Worm (Caenorhabditis elegans) whole organism, L1 larva: ENCODE results near the gene F56C3.4.

Experiments
- C16A3.4 ChIP-seq: fragments of 150-350 bp; optimal IDR thresholded peaks from 2 replicates; lab custom pipeline; 2014; ENCODE audit warnings: missing biosample characterization, missing genetic modification characterization
- aha-1 ChIP-seq: fragments of 150-350 bp; optimal IDR thresholded peaks from 2 replicates; lab custom pipeline; 2014; ENCODE audit warnings: missing biosample characterization, missing genetic modification characterization
- ceh-63 ChIP-seq: fragments of 200-800 bp; sonication (Bioruptor generic); optimal IDR thresholded peaks from 2 replicates; lab custom pipeline; 2018; ENCODE audit warnings: mild to moderate bottlenecking, missing genetic modification characterization, missing compliant biosample characterization
- ceh-8 ChIP-seq: fragments of 200-800 bp; sonication (Bioruptor generic); optimal IDR thresholded peaks from 2 replicates; lab custom pipeline; 2018; ENCODE audit warnings: mild to moderate bottlenecking, missing genetic modification characterization, moderate library complexity, missing compliant biosample characterization
- ces-1 ChIP-seq: fragments of 150-350 bp; optimal IDR thresholded peaks from 2 replicates; lab custom pipeline; 2014; ENCODE audit warnings: missing biosample characterization, missing genetic modification reagents, missing genetic modification characterization
- dpl-1 ChIP-seq, 3 experiments: fragments of 150-350 bp in 2 of 3; sonication (generic microtip) in 1 of 3; optimal IDR thresholded peaks; 2 replicates each; lab custom pipeline; 2014 to 2017; ENCODE audit warnings: missing biosample characterization in 3 of 3, missing genetic modification characterization in 3 of 3, missing genetic modification reagents in 3 of 3
- efl-3 ChIP-seq: fragments of 200-800 bp; sonication (Bioruptor generic); optimal IDR thresholded peaks from 2 replicates; lab custom pipeline; 2018; ENCODE audit warnings: mild to moderate bottlenecking, missing genetic modification characterization, missing compliant biosample characterization
- egl-13 ChIP-seq: sonication (generic microtip); optimal IDR thresholded peaks from 2 replicates; lab custom pipeline; 2016; ENCODE audit warnings: missing genotype, missing genetic modification reagents, missing genetic modification characterization, missing compliant biosample characterization
- egl-27 ChIP-seq, 2 experiments: fragments of 150-350 bp in 1 of 2; sonication (generic microtip); optimal IDR thresholded peaks; 3 replicates each; lab custom pipeline; 2017 to 2018; ENCODE audit warnings: missing biosample characterization in 2 of 2, missing genetic modification characterization in 2 of 2, missing genetic modification reagents in 2 of 2
- fkh-8 ChIP-seq: sonication (generic microtip); optimal IDR thresholded peaks from 2 replicates; lab custom pipeline; 2016; ENCODE audit warnings: mild to moderate bottlenecking, missing genetic modification characterization, missing compliant biosample characterization
- isw-1 ChIP-seq: fragments of 200-800 bp; sonication (Bioruptor generic); IDR thresholded peaks from 2 replicates; pipeline ENCODE4 v1.3.6; 2022; ENCODE audit warnings: missing genetic modification characterization, missing compliant biosample characterization
- lin-13 ChIP-seq: fragments of 150-350 bp; optimal IDR thresholded peaks from 2 replicates; lab custom pipeline; 2014; ENCODE audit warnings: missing biosample characterization, missing genetic modification reagents, missing genetic modification characterization
- lin-35 ChIP-seq, 2 experiments: fragments of 150-350 bp; optimal IDR thresholded peaks; 2 replicates each; lab custom pipeline; 2014; ENCODE audit warnings: missing biosample characterization in 2 of 2, missing genetic modification characterization in 2 of 2, missing genetic modification reagents in 2 of 2
- lin-39 ChIP-seq: fragments of 150-350 bp; optimal IDR thresholded peaks from 2 replicates; lab custom pipeline; 2014; ENCODE audit warnings: missing biosample characterization, missing genetic modification reagents, missing genetic modification characterization
- mdl-1 ChIP-seq, 2 experiments: fragments of 150-350 bp; optimal IDR thresholded peaks; 2 replicates each; lab custom pipeline; 2014 to 2017; ENCODE audit warnings: missing biosample characterization in 2 of 2, missing genetic modification characterization in 2 of 2, inconsistent platforms in 1 of 2
- mef-2 ChIP-seq: fragments of 150-350 bp; optimal IDR thresholded peaks from 2 replicates; lab custom pipeline; 2014; ENCODE audit warnings: missing biosample characterization, missing genetic modification characterization
- mep-1 ChIP-seq: fragments of 150-350 bp; optimal IDR thresholded peaks from 2 replicates; lab custom pipeline; 2014; ENCODE audit warnings: missing biosample characterization, missing genetic modification characterization
- nhr-20 ChIP-seq: sonication (generic microtip); optimal IDR thresholded peaks from 2 replicates; lab custom pipeline; 2016; ENCODE audit warnings: mild to moderate bottlenecking, missing genetic modification characterization, missing compliant biosample characterization
- nhr-237 ChIP-seq: fragments of 150-350 bp; optimal IDR thresholded peaks from 2 replicates; lab custom pipeline; 2014; ENCODE audit warnings: missing biosample characterization, missing genetic modification characterization
- nhr-28 ChIP-seq: fragments of 150-350 bp; optimal IDR thresholded peaks from 2 replicates; lab custom pipeline; 2014; ENCODE audit warnings: missing biosample characterization, missing genetic modification characterization
- nhr-76 ChIP-seq: sonication (generic microtip); optimal IDR thresholded peaks from 2 replicates; lab custom pipeline; 2017; ENCODE audit warnings: missing biosample characterization, missing genetic modification characterization
- nhr-77 ChIP-seq: fragments of 150-350 bp; optimal IDR thresholded peaks from 2 replicates; lab custom pipeline; 2014; ENCODE audit warnings: missing biosample characterization, missing genetic modification characterization
- pax-3 ChIP-seq: fragments of 200-800 bp; sonication (Bioruptor generic); optimal IDR thresholded peaks from 2 replicates; lab custom pipeline; 2018; ENCODE audit warnings: mild to moderate bottlenecking, missing genetic modification characterization, moderate library complexity, missing compliant biosample characterization
- rnt-1 ChIP-seq: sonication (generic microtip); optimal IDR thresholded peaks from 2 replicates; lab custom pipeline; 2016; ENCODE audit warnings: mild to moderate bottlenecking, missing genetic modification characterization, moderate library complexity, missing compliant biosample characterization
- skn-1 ChIP-seq: fragments of 150-350 bp; optimal IDR thresholded peaks from 2 replicates; lab custom pipeline; 2014; ENCODE audit warnings: missing biosample characterization, missing genetic modification characterization
- snpc-4 ChIP-seq: fragments of 150-350 bp; optimal IDR thresholded peaks from 2 replicates; lab custom pipeline; 2014; ENCODE audit warnings: missing biosample characterization, missing genetic modification characterization
- sox-4 ChIP-seq: sonication (generic microtip); optimal IDR thresholded peaks from 2 replicates; lab custom pipeline; 2016; ENCODE audit warnings: missing genetic modification characterization, missing compliant biosample characterization
- tbx-2 ChIP-seq: sonication (generic microtip); optimal IDR thresholded peaks from 2 replicates; lab custom pipeline; 2016; ENCODE audit warnings: missing genetic modification characterization, missing compliant biosample characterization
- tlp-1 ChIP-seq: fragments of 150-350 bp; optimal IDR thresholded peaks from 2 replicates; lab custom pipeline; 2014; ENCODE audit warnings: missing biosample characterization, missing genetic modification characterization
- unc-30 ChIP-seq: sonication (generic microtip); optimal IDR thresholded peaks from 2 replicates; lab custom pipeline; 2017; ENCODE audit warnings: missing biosample characterization, missing genetic modification characterization
- unc-62 ChIP-seq: fragments of 150-350 bp; optimal IDR thresholded peaks from 2 replicates; lab custom pipeline; 2014; ENCODE audit warnings: missing biosample characterization, missing genetic modification reagents, missing genetic modification characterization
- zag-1 ChIP-seq: fragments of 150-350 bp; optimal IDR thresholded peaks from 2 replicates; lab custom pipeline; 2014; ENCODE audit warnings: missing biosample characterization, missing genetic modification characterization
- zip-4 ChIP-seq: fragments of 200-800 bp; sonication (Bioruptor generic); optimal IDR thresholded peaks from 2 replicates; lab custom pipeline; 2018; ENCODE audit warnings: mild to moderate bottlenecking, missing genetic modification characterization, moderate library complexity, missing compliant biosample characterization
- ztf-11 ChIP-seq, 2 experiments: sonication (generic microtip); optimal IDR thresholded peaks; 2 replicates each; lab custom pipeline; 2016 to 2017; ENCODE audit warnings: missing genetic modification characterization in 2 of 2, missing biosample characterization in 1 of 2, missing compliant biosample characterization in 1 of 2

Gene F56C3.4

DNA sequence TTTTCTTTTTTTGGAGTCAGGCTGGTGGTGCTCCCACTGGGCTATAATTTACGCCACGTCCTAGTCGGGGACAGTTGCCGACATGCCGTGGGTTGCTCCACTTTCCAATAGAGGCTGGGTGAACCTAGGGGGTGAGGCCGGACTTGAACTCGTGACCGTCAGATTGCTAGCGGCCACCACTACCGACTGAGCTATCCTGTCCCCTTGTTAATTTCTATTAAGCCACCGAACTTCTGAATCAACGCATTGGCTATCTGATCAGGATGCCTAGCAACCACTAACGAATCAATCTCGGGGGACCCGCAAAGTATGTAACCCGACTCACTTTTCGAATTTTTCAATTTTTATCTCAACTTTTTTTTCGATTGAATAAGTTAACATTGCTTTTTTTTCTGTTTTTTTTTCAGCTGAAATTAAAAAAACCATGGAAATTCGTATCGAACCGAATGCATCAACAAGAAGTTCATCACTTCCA, 26.4 kb upstream of the F56C3.4 start, which contains the start of gene F56C3.1:
Gene F56C3.1, plus strand, starts transcription at position 425 of the 475 bp plus-strand sequence.
- no peak for TF ChIP-seq snpc-4 (tag; lab: Kevin White, UChicago)
- TF ChIP-seq zag-1 (tag; lab: Kevin White, UChicago): no peak
- TF ChIP-seq nhr-76 (tag; lab: Kevin White, UChicago): no peak
- TF ChIP-seq lin-13 (GFP tag; lab: Kevin White, UChicago): no peak
- no peak for TF ChIP-seq dpl-1 (GFP tag; optimal IDR thresholded peaks at IDR 0.05; lab: Kevin White, UChicago)
- no peak for TF ChIP-seq sox-4 (tag; lab: Kevin White, UChicago)
- no peak for TF ChIP-seq nhr-20 (tag; lab: Kevin White, UChicago)
- no peak for TF ChIP-seq ztf-11 (tag; optimal IDR thresholded peaks at IDR 0.05; lab: Kevin White, UChicago)
- no peak for TF ChIP-seq efl-3 (GFP tag; lab: Kevin White, UChicago)
- TF ChIP-seq ceh-8: no peak
- TF ChIP-seq mdl-1 (tag; optimal IDR thresholded peaks at IDR 0.05; lab: Kevin White, UChicago): no peak
- no peak for TF ChIP-seq rnt-1 (tag; lab: Kevin White, UChicago)
- no peak for TF ChIP-seq mef-2 (tag; lab: Kevin White, UChicago)
- TF ChIP-seq aha-1 (tag; lab: Kevin White, UChicago): no peak
- TF ChIP-seq lin-35 (GFP tag; optimal IDR thresholded peaks at IDR 0.05; lab: Kevin White, UChicago): no peak
- no peak for TF ChIP-seq isw-1 (GFP tag; lab: Robert Waterston, UW)
- no peak for TF ChIP-seq nhr-237 (tag; lab: Kevin White, UChicago)
- TF ChIP-seq lin-39: no peak
- TF ChIP-seq egl-13 (tag; lab: Kevin White, UChicago): no peak
- TF ChIP-seq zip-4 (GFP tag; lab: Kevin White, UChicago): no peak
- TF ChIP-seq, all 84 proteins: peak for 0

DNA sequence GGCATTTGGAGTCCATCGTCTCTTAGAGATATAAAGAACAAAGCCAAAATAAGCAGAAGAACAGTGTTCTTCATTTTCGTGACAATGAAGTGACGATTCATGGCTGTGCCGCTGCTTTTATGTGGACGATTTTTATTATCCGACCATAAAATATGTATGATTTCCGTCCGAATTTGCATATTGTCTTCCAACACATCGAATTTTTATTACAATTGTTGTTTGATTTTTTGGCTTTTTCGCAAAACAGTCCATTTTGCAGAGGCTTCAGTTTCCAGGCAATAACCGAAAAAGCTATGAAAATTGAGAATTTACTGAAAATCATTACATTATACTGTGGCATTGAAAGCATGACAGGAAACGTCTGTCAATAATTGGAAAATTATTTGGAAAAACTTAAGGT, 24.0 kb upstream of the F56C3.4 start, which contains the start of gene F56C3.8:
Gene F56C3.8, minus strand, starts transcription at position 101 of the 400 bp plus-strand sequence.
- no peak for TF ChIP-seq dpl-1 (GFP tag; optimal IDR thresholded peaks at IDR 0.05; lab: Kevin White, UChicago)
- TF ChIP-seq pax-3 (tag; lab: Kevin White, UChicago): no peak
- TF ChIP-seq skn-1: no peak
- TF ChIP-seq, all 84 proteins: peak for 0

DNA sequence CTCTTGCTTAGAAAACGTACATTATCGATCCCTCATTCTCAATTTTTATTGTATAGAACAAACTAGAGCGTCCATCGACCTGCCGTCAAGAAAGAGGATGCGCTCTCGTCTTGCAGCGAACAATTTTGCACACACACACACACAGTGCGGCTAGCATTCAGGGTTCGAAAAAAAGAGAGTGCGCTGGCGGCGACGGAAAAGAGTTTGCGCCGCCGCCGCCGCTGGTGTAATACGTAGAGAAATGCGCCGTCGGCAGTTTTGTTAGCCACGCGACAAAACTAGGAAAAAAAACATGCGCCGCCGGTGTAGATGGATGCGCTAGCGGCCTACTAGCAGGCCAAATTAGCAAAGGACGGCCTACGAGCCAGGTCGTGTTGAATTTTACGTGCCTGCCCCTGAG, 23.0 kb upstream of the F56C3.4 start:
- TF ChIP-seq efl-3 (GFP tag; lab: Kevin White, UChicago) (no peak), nhr-28 (tag; lab: Kevin White, UChicago) (no peak), ceh-8 (no peak)
- TF ChIP-seq, all 84 proteins: peak for 0

DNA sequence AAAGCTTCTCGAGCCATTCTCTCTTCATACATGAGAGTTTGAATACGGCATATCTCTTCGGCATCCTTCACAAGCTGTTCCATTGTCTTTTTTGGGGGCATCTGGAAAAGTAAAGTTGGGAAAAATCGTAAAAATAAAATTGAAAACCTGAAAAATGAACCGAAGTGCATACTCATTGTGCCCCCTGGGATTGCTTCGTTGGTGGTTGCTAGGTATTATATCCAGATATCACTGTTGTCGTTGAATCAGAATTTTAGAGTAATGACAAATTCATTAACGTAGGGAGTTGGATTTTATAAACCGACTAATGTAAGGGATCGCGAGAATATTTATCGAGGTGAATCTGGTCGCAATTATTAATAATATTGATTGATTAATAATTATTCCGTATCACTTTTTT, 21.0 kb upstream of the F56C3.4 start, which contains the start of gene F56C3.10:
Gene F56C3.10, minus strand, starts transcription at position 101 of the 400 bp plus-strand sequence.
- no peak for TF ChIP-seq unc-30
- TF ChIP-seq unc-62 (GFP tag; lab: Kevin White, UChicago): no peak
- TF ChIP-seq zip-4 (GFP tag; lab: Kevin White, UChicago): no peak
- no peak for TF ChIP-seq fkh-8 (tag; lab: Kevin White, UChicago)
- TF ChIP-seq tbx-2 (tag; lab: Kevin White, UChicago): no peak
- no peak for TF ChIP-seq egl-27 (tag; optimal IDR thresholded peaks at IDR 0.05; lab: Kevin White, UChicago)
- TF ChIP-seq nhr-76 (tag; lab: Kevin White, UChicago): no peak
- no peak for TF ChIP-seq mep-1
- no peak for TF ChIP-seq nhr-77 (tag; lab: Kevin White, UChicago)
- no peak for TF ChIP-seq ceh-63 (GFP tag; lab: Kevin White, UChicago)
- TF ChIP-seq ces-1 (GFP tag; lab: Kevin White, UChicago): no peak
- no peak for TF ChIP-seq zag-1 (tag; lab: Kevin White, UChicago)
- no peak for TF ChIP-seq lin-39
- TF ChIP-seq C16A3.4 (tag; lab: Kevin White, UChicago): no peak
- TF ChIP-seq isw-1 (GFP tag; lab: Robert Waterston, UW): no peak
- TF ChIP-seq ztf-11 (tag; optimal IDR thresholded peaks at IDR 0.05; lab: Kevin White, UChicago): no peak
- no peak for TF ChIP-seq tlp-1 (tag; lab: Kevin White, UChicago)
- TF ChIP-seq mef-2 (tag; lab: Kevin White, UChicago): no peak
